ENCODE assay signal across 2 worm cellular contexts in the genomic region with DNA sequence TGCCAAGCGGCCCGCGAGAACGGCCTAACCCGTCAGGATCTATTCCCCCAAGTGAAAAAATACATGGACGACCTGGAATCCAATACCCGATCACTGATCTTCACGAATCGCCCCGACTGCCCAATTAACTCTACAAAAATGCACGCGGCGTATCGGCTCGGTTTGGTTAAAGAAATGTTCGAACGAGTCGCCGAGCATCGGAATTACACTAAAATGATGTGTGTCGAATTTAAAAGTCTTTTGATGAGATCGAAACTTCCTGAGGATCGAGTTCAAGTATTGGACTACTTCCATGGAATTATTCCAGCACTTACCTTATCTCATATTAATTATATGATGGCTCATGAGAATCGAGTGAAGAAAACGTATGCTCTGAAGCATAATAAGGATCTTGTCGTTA.
TF ChIP-seq lines count a peak whose summit lies in the region.

No protein-coding gene starts in this region.

TF ChIP-seq in whole organism, L4 larva, 104 proteins besides CTCF, POLR2A, EP300 and RAD21:
- TF ChIP-seq skn-1 (tag; optimal IDR thresholded peaks at IDR 0.05; lab: Kevin White, UChicago) (no peak), aha-1 (tag; lab: Kevin White, UChicago) (peak; percentile 93)
TF ChIP-seq in whole organism, L4 larva: peak in this region for 1.

TF ChIP-seq in whole organism, young adult, 124 proteins besides CTCF, POLR2A, EP300 and RAD21:
- no peak for TF ChIP-seq zfh-2 (GFP tag; conservative IDR thresholded peaks at IDR 0.05; lab: Robert Waterston, UW)
- no peak for TF ChIP-seq aptf-2 (GFP tag; conservative IDR thresholded peaks at IDR 0.05; lab: Robert Waterston, UW)
- no peak for TF ChIP-seq tbp1 (GFP tag; optimal IDR thresholded peaks at IDR 0.05; lab: Kevin White, UChicago)
- 0 out of 2 replicates have a peak, but pooled peaks have one; percentile 42 for TF ChIP-seq F37B4.10 (GFP tag; IDR thresholded peaks at IDR 0.05; lab: Robert Waterston, UW)
- no peak for TF ChIP-seq lin-35 (GFP tag; optimal IDR thresholded peaks at IDR 0.05; lab: Kevin White, UChicago)
